Fruit fly (Drosophila melanogaster): ENCODE measurements around the gene CG31523.
A peak's percentile ranks its signal among the peaks of the same experiment; 100 is the strongest.

The CG31523 gene

DNA sequence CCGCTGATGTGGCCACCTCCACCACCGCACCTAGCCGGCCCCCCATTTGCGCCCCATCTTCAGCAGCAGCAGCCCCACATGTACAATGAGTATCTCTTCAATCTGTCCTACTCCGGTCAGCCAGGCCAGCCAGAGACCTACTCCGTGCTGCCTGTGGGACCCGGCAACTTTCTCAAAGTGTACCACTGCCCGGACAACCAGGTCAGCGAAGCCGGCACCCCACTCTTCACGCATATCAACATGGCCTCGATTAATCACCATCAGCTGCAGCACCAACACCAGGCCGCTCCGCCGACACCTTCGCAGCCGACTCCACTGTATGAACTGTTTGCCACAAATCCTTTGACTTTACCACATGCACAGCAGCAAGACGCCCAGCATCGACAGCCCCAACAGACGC lies 41.2 kb downstream of the CG31523 start:
- no peak for TF ChIP-seq gl (tag; optimal IDR thresholded peaks at IDR 0.05)
- no peak for TF ChIP-seq CG12605 (GFP tag; IDR thresholded peaks at IDR 0.05)
- TF ChIP-seq fd96Ca (GFP tag; IDR thresholded peaks at IDR 0.05) = no peak
- TF ChIP-seq CG34367 (tag; optimal IDR thresholded peaks at IDR 0.05) = no peak
- TF ChIP-seq Pif1B (GFP tag; optimal IDR thresholded peaks at IDR 0.05) = no peak

DNA sequence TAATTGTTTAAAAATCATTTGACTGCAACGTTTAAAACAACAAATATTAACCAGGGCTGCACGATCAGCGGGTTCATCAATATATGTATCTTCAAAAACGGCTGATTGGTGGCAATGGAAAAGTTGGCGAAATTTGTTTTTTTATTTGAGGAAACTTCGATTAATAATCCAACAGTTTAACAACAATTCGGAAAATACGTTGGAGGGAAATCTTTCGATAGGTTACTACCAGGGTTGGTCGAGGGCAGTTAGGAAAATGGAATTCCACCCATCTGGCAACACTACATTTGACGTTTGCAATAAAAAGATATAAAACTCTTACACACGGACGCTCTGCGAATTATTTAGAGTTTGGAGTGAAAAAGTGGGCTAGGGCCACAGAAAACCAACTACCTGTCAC lies 41.9 kb downstream of the CG31523 start, which contains the start of the genes Lipt2 and CG14650:
Gene Lipt2 (minus strand): TSS at position 217 of the 400 bp plus-strand sequence.
Gene CG14650 (plus strand): TSS at position 275 of the 400 bp plus-strand sequence.
- TF ChIP-seq CG32121 (GFP tag; IDR thresholded peaks at IDR 0.05) (no peak), CG8301 (tag; optimal IDR thresholded peaks at IDR 0.05) (no peak), CG17806 (tag; optimal IDR thresholded peaks at IDR 0.05) (peak; percentile 36), CG12605 (GFP tag; IDR thresholded peaks at IDR 0.05) (no peak), Pif1A (GFP tag; optimal IDR thresholded peaks at IDR 0.05) (no peak), CG34367 (tag; optimal IDR thresholded peaks at IDR 0.05) (no peak), CG14655 (GFP tag; optimal IDR thresholded peaks at IDR 0.05) (no peak), EcR (GFP tag; optimal IDR thresholded peaks at IDR 0.05) (no peak), CG9948 (tag; optimal IDR thresholded peaks at IDR 0.05) (no peak), CG10348 (GFP tag; IDR thresholded peaks at IDR 0.05) (no peak), CG8159 (tag; optimal IDR thresholded peaks at IDR 0.05) (no peak), rn (GFP tag; IDR thresholded peaks at IDR 0.05) (0 out of 2 replicates have a peak, but pooled peaks have one; percentile 37), Ets98B (GFP tag; IDR thresholded peaks at IDR 0.05) (no peak), Pif1B (GFP tag; optimal IDR thresholded peaks at IDR 0.05) (no peak), CG4496 (GFP tag; IDR thresholded peaks at IDR 0.05) (peak; percentile 45; the same call in 1 of the 3 replicates), CG15710 (tag; optimal IDR thresholded peaks at IDR 0.05) (peak; percentile 51), fd96Ca (GFP tag; IDR thresholded peaks at IDR 0.05) (peak; percentile 34; the same call in 1 of the 3 replicates), CG13204 (GFP tag; optimal IDR thresholded peaks at IDR 0.05) (no peak), Snoo (tag; optimal IDR thresholded peaks at IDR 0.05) (no peak), gl (tag; optimal IDR thresholded peaks at IDR 0.05) (no peak), D1 (tag; optimal IDR thresholded peaks at IDR 0.05) (no peak)

DNA sequence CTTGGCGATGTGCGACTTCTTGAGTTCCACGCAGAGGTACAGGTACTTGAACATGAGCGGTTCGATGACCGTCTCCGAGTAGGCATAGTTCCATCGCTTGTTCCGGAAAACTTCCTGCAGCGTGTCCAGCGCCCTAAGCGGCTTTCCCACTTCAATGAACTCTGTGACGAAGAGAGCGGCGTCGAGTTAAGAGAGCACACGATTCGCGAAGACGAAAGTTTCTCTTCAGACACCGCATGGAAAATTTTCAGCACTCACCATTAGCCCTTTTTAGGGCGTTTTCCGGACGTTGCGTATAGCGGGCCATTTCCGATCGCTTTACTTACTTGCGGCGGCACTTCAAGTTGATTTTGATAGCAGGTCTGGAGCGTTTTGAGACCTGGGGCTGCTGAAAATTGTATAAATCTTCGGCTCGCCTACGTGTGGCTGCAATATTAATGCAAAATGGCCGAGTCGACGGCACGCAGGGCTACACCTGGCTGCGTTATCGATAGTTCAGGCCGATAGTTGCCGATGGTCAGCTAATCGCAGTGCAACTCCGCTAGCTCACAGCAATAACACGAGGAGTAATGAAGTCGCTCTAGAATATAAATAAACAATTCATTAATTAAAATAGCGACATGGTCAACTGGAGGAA lies 45.4 kb downstream of the CG31523 start, which contains the start of the genes eIF3a and CG1074:
Gene eIF3a (minus strand): TSS at position 455 of the 637 bp plus-strand sequence.
Gene CG1074 (plus strand): TSS at position 525 of the 637 bp plus-strand sequence.
- peak; percentile 33 for TF ChIP-seq gl (tag; optimal IDR thresholded peaks at IDR 0.05)
- peak; percentile 63 for TF ChIP-seq Snoo (tag; optimal IDR thresholded peaks at IDR 0.05)
- peak; percentile 55; the same call in 2 of the 3 replicates for TF ChIP-seq fd96Ca (GFP tag; IDR thresholded peaks at IDR 0.05)
- TF ChIP-seq CG32121 (GFP tag; IDR thresholded peaks at IDR 0.05) = peak; percentile 44
- TF ChIP-seq CG17806 (tag; optimal IDR thresholded peaks at IDR 0.05) = no peak
- TF ChIP-seq CG15710 (tag; optimal IDR thresholded peaks at IDR 0.05) = peak; percentile 49
- peak; percentile 14; the same call in 1 of the 2 replicates for TF ChIP-seq CG12605 (GFP tag; IDR thresholded peaks at IDR 0.05)
- peak; percentile 65 for TF ChIP-seq CG4496 (GFP tag; IDR thresholded peaks at IDR 0.05)
- no peak for TF ChIP-seq CG34367 (tag; optimal IDR thresholded peaks at IDR 0.05)
- TF ChIP-seq Ets98B (GFP tag; IDR thresholded peaks at IDR 0.05) = 0 out of 2 replicates have a peak, but pooled peaks have one; percentile 48
- TF ChIP-seq EcR (GFP tag; optimal IDR thresholded peaks at IDR 0.05) = peak; percentile 76

DNA sequence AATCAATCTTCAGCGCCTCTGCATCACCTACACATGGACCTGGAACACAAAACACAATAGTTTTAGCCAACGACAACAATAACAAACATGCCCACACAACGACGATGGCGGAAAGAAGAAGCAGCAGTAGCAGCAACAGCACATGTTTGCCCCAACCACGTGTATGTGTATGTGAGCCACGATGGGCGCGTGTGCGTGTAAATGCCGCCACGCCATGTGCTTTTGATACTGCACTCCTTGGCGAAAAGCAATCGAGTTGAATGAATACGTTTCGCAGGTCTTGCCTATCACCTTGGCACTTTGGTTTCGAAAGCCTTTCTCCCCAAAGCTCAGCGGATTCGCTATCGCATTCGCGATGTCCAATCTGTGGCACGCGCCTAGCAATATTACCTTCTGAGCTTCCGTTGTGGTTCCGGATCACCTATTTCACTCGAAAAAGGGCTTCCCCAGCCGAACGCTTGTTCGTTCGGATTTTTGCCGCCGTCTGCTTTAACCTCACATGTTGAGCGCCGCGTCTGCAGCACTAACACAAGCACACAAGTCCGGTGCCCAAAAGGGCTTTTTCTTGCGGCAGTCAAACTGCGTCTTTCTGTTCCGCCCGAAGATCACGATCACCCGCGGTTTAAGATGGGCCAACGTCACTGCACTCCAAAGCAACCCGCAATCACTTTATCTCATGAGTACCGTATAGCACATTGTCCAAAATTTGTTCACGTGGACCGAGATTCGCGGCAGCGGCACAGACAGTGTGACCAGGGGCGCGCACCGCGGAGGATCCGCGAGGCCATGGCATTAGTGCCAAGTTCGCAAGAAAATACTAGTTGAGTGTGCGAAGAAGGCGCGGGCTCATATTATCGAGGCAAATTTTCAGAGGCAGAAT lies 50.2 kb downstream of the CG31523 start, which contains the start of gene srl:
Gene srl (minus strand): TSS at position 751 of the 880 bp plus-strand sequence.
- TF ChIP-seq CG13204 (GFP tag; optimal IDR thresholded peaks at IDR 0.05) (no peak), Pif1A (GFP tag; optimal IDR thresholded peaks at IDR 0.05) (no peak), CG14655 (GFP tag; optimal IDR thresholded peaks at IDR 0.05) (no peak), CG17806 (tag; optimal IDR thresholded peaks at IDR 0.05) (no peak), CG15710 (tag; optimal IDR thresholded peaks at IDR 0.05) (no peak), CG32121 (GFP tag; IDR thresholded peaks at IDR 0.05) (0 out of 2 replicates have a peak, but pooled peaks have one; percentile 14), rn (GFP tag; IDR thresholded peaks at IDR 0.05) (no peak), Pif1B (GFP tag; optimal IDR thresholded peaks at IDR 0.05) (no peak)

DNA sequence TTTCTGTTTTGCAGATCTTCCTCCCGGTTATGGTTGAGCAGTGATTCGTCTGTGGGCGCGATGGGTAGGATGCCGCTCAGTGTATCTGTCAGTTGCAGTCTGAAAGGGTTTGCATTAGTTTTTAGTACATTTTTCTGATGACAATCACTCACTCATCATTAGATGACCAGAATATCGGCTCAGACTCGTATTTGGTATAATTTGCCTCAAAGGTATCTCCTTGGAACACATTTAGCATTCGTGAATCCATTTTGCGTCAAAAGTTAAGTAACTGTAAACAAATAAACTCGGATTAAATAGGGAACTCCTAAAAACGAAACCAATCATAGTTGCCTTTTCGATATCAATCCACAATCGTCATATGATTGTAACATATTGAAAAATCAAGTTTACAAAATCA lies 52.3 kb downstream of the CG31523 start, which contains the start of gene CG31525:
Gene CG31525 (plus strand): TSS at position 301 of the 400 bp plus-strand sequence.
- TF ChIP-seq CG34367 (tag; optimal IDR thresholded peaks at IDR 0.05) = no peak
- no peak for TF ChIP-seq Ets98B (GFP tag; IDR thresholded peaks at IDR 0.05)

DNA sequence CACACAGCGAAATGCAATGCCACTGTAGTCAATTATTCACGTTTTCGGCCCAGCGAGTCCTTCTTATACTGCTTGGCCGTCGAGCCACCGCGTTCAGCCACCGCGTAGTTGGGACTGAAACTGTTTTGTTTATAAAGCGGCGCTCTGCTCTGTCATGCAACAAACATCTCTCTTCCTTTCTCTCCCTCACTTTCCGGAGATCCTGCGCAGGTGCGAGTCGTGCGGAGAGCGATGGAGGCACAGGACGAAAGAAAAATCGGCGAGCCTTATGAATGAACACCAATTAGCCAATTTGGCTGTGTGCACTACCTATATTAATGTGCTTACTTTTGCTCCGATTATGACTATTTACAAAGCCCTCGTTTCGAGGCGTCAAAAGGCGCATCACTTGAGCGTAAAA lies 59.5 kb downstream of the CG31523 start, which contains the start of gene CG32944:
Gene CG32944 (minus strand): TSS at position 97 of the 400 bp plus-strand sequence.
- no peak for TF ChIP-seq CG9948 (tag; optimal IDR thresholded peaks at IDR 0.05)
- no peak for TF ChIP-seq CG32121 (GFP tag; IDR thresholded peaks at IDR 0.05)
- no peak for TF ChIP-seq fd96Ca (GFP tag; IDR thresholded peaks at IDR 0.05)
- no peak for TF ChIP-seq CG34367 (tag; optimal IDR thresholded peaks at IDR 0.05)
- TF ChIP-seq CG10348 (GFP tag; IDR thresholded peaks at IDR 0.05) = no peak
- TF ChIP-seq Pif1A (GFP tag; optimal IDR thresholded peaks at IDR 0.05) = no peak
- no peak for TF ChIP-seq EcR (GFP tag; optimal IDR thresholded peaks at IDR 0.05)
- no peak for TF ChIP-seq rn (GFP tag; IDR thresholded peaks at IDR 0.05)
- no peak for TF ChIP-seq Snoo (tag; optimal IDR thresholded peaks at IDR 0.05)
- no peak for TF ChIP-seq CG14655 (GFP tag; optimal IDR thresholded peaks at IDR 0.05)
- TF ChIP-seq CG13204 (GFP tag; optimal IDR thresholded peaks at IDR 0.05) = no peak
- TF ChIP-seq CG4496 (GFP tag; IDR thresholded peaks at IDR 0.05) = no peak
- TF ChIP-seq gl (tag; optimal IDR thresholded peaks at IDR 0.05) = no peak
- TF ChIP-seq CG17806 (tag; optimal IDR thresholded peaks at IDR 0.05) = no peak
- TF ChIP-seq CG8159 (tag; optimal IDR thresholded peaks at IDR 0.05) = no peak
- TF ChIP-seq Pif1B (GFP tag; optimal IDR thresholded peaks at IDR 0.05) = no peak
- TF ChIP-seq CG12605 (GFP tag; IDR thresholded peaks at IDR 0.05) = no peak
- no peak for TF ChIP-seq Ets98B (GFP tag; IDR thresholded peaks at IDR 0.05)
- TF ChIP-seq CG15710 (tag; optimal IDR thresholded peaks at IDR 0.05) = no peak
- TF ChIP-seq CG8301 (tag; optimal IDR thresholded peaks at IDR 0.05) = no peak
